Worm (Caenorhabditis elegans) whole organism, L4/young adult: ENCODE results near the gene dhs-7.

Source experiments
- W03F9.2 ChIP-seq: fragments of 150-350 bp; optimal IDR thresholded peaks from 2 replicates; lab custom pipeline; 2014; ENCODE audit warnings: missing biosample characterization, missing genetic modification characterization
- dao-5 ChIP-seq: sonication (generic microtip); optimal IDR thresholded peaks from 2 replicates; lab custom pipeline; 2016; ENCODE audit warnings: missing genotype, missing genetic modification characterization, moderate library complexity, missing compliant biosample characterization
- him-1 ChIP-seq: sonication (generic microtip); optimal IDR thresholded peaks from 2 replicates; lab custom pipeline; 2016; ENCODE audit warnings: missing genotype, missing genetic modification reagents, missing genetic modification characterization, missing compliant biosample characterization

The dhs-7 gene

DNA sequence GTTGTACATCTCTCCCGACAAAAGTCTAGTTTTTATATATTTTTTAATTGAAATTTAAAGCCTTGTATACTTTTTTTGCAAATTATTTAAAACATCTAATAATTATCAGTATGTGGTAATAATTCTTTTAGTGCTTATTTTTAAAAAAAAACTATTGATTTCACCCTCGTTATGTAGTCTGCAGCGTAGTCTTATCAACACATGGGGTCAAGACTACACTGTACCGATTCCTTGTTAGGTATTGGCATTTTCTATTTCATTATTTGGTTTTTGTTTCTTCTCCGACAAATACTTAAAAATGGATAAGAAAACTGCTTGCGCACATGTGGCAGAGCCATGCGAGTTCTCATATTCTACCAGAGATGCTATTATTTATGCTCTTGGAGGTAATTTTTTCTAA lies 12.2 kb downstream of the dhs-7 start, which contains the start of gene maoc-1:
TSS of gene maoc-1 (plus strand) at position 237 of the 400 bp plus-strand sequence.
- no peak for TF ChIP-seq W03F9.2 (tag; lab: Kevin White, UChicago)
- no peak for TF ChIP-seq dao-5 (tag; lab: Kevin White, UChicago)
- no peak for TF ChIP-seq him-1 (tag; lab: Kevin White, UChicago)

DNA sequence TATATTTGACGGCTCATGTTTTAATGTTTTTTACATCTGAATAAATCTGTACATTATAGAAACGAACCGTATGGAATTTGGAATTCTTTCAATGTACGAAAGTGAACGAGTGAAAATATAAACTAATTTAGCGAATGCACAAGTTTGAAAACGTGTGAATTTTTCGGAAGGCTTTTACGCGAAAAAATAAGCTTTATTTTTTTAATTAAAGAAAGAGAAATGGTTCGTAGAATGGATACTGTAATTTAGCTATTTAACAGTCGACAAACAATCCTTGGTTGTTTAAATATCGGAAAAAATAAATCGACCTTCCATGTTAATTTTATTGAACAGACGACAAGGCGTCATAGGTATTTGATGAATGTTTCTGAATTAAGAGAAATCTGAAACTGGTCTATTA lies 12.7 kb downstream of the dhs-7 start, which contains the start of gene acdh-12:
TSS of gene acdh-12 (minus strand) at position 101 of the 400 bp plus-strand sequence.
- TF ChIP-seq him-1 (tag; lab: Kevin White, UChicago) (no peak), W03F9.2 (tag; lab: Kevin White, UChicago) (no peak), dao-5 (tag; lab: Kevin White, UChicago) (no peak)

DNA sequence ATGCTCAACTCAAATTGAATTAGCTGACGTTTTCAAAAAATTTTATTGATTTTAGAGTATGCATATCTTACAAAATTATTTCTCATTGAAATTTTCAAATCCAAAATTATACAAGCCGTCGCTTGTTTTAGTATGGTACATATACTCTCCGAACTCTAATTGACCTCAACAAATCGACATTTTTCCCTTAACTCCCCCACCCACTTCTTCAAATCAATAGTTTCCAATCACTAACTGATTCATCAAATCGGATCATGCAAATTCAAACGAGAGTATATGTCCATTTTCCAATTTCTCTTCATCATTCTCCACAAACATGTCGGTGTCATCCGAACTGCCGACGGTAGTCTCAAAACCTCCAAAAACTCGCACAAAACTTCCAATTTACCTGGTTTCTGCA lies 19.1 kb downstream of the dhs-7 start, which contains the start of gene E04F6.4:
TSS of gene E04F6.4 (plus strand) at position 301 of the 400 bp plus-strand sequence.
- TF ChIP-seq him-1 (tag; lab: Kevin White, UChicago) = no peak

- TF ChIP-seq him-1 (tag; lab: Kevin White, UChicago) = no peak
- TF ChIP-seq dao-5 (tag; lab: Kevin White, UChicago) = no peak
- TF ChIP-seq W03F9.2 (tag; lab: Kevin White, UChicago) = no peak
Measured at ce11 chrII:7187110-7187509, 21.1 kb downstream of the dhs-7 start, which contains the start of gene C27H5.6. Gene C27H5.6 (minus strand): TSS chrII:7187210.

DNA sequence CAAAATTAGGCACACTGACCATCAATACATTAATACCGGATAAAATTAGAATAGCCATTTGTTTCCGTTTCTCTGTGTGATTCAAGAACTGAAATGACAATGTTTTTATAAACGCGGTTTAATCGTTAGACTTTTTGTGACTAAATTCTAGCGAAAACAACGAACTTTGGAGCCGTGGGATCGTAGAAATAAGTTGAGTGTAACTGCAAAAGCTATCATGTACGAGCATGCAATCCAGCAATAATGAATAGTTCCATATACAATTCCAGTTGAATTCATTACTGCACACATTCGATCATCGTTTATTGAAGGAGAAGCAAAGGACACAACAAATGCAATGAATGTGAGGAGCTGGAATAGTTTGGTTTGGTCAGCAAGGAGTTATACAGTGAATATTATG lies 22.1 kb downstream of the dhs-7 start:
- TF ChIP-seq him-1 (tag; lab: Kevin White, UChicago) (no peak), W03F9.2 (tag; lab: Kevin White, UChicago) (no peak), dao-5 (tag; lab: Kevin White, UChicago) (no peak)

DNA sequence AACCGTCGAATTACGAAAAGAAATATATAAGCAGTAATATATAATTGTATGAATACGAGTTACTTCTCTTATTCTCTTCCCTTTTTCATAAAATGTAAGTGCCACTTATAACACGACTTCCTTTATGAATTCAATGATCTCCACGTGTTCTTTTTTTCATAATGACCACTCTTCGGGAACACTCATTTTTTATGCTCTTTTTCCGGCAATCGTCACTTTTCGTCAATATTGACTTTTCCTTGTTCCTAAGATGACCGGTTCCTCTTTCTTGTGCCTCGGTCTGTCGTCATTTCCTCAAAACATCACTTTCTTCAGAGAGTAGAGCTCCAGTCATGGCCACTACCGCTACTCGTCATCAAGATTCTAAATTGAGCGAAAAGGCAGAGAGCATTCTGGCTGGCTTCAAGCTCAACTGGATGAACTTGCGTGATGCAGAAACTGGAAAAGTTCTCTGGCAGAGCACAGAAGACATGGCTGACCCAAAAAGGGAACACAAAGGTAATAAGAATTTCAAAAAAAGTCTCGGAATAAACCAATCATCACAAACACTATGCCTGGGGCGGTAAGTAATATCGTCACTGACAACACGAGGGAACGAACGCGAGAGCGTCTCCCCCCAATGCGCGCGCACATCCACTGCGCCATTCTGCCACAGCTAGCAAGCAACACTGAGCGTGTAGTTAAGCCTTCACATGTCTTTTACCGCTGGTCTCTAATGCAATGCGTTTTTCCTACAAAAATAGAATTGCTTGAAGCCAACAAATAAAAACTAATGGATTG lies 24.6 kb downstream of the dhs-7 start, which contains the start of gene pdl-1:
TSS of gene pdl-1 (plus strand) at position 309 of the 780 bp plus-strand sequence.
- TF ChIP-seq him-1 (tag; lab: Kevin White, UChicago) (peak; percentile 80), dao-5 (tag; lab: Kevin White, UChicago) (peak; percentile 94), W03F9.2 (tag; lab: Kevin White, UChicago) (peak; percentile 51)

DNA sequence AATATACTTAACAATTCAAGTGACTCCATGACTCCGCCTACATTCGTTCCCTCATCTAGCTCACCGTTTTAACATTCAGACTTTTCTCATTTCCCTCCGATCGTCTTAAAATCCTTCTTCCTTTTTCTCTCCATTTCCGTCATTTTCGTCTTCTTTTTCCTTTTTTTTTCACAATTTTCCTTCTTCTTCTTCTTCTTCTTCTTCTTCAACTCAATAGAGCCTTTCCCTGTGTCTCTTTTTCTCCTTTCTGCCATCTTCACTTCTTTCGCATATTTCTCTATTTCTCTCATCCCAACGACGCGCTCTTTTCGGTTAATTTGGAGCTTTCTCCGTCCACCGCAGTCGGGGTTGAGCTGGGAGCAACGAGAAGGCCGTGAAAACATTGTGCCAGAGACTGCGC lies 25.6 kb downstream of the dhs-7 start:
- TF ChIP-seq him-1 (tag; lab: Kevin White, UChicago) (no peak), W03F9.2 (tag; lab: Kevin White, UChicago) (no peak), dao-5 (tag; lab: Kevin White, UChicago) (no peak)

ce11 chrII:7176108-7176507 lies 32.2 kb downstream of the dhs-7 start:
- TF ChIP-seq dao-5 (tag; lab: Kevin White, UChicago) (no peak), W03F9.2 (tag; lab: Kevin White, UChicago) (no peak), him-1 (tag; lab: Kevin White, UChicago) (no peak)

- TF ChIP-seq dao-5 (tag; lab: Kevin White, UChicago) (no peak), him-1 (tag; lab: Kevin White, UChicago) (no peak)
Measured at ce11 chrII:7174843-7175242, 33.4 kb downstream of the dhs-7 start, which contains the start of gene glc-4. Gene glc-4 (minus strand): TSS chrII:7174943.

DNA sequence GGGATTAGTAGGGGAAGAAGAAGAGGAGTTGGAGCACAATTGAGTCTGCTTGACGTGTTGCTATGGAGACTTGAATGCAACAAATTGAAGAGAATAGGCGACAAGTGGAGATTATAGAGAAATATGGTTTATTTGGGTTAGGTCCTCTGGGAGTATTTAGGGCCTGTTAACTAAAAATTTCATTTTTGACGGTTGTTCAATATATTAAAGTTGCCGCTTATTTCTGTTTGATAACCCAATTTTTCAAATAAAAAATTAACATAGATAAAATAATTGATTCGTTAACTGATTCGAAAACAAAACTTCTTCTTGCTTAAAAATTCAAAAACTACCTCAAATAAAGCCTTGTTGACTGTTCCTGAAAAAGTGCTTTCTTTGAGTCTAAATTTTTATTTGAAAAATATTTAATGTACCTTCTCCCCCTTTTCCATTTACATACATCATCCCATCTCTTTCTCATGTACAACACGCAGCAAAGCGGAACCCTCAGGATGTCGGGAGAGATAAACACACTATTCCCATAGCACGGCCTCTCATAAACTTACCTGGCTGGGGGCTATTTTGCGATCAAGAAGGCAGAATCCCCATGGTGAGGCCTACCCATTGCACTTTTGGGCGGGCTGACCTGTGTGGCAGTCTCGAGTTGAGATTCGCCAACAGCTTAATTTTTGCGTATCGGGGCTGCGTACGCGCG lies 36.8 kb downstream of the dhs-7 start, which contains the start of gene dyf-13:
TSS of gene dyf-13 (minus strand) at position 51 of the 694 bp plus-strand sequence.
- TF ChIP-seq him-1 (tag; lab: Kevin White, UChicago) (no peak), dao-5 (tag; lab: Kevin White, UChicago) (no peak), W03F9.2 (tag; lab: Kevin White, UChicago) (no peak)

DNA sequence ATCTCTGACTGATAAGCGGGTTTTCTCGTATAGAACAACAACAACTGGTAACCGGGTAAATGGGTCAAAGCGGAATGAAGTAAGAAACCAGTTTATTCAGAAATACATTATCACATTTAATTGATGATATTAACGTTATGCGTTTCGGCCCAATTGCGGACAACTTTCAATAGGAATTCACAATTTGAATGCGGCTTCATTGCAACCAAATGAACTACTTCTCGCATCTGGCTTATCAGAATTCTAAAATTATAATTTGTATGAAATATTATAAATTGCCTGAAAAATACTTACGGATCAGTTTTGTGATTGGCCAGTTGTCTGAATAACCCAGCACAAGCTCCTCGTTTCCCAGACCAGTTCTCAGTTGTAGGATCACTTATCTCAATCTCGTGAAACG lies 39.5 kb downstream of the dhs-7 start, which contains the start of gene col-36:
TSS of gene col-36 (minus strand) at position 101 of the 400 bp plus-strand sequence.
- TF ChIP-seq W03F9.2 (tag; lab: Kevin White, UChicago) (no peak), him-1 (tag; lab: Kevin White, UChicago) (no peak), dao-5 (tag; lab: Kevin White, UChicago) (no peak)

- no peak for TF ChIP-seq dao-5 (tag; lab: Kevin White, UChicago)
Measured at ce11 chrII:7166768-7167167, 41.5 kb downstream of the dhs-7 start.

DNA sequence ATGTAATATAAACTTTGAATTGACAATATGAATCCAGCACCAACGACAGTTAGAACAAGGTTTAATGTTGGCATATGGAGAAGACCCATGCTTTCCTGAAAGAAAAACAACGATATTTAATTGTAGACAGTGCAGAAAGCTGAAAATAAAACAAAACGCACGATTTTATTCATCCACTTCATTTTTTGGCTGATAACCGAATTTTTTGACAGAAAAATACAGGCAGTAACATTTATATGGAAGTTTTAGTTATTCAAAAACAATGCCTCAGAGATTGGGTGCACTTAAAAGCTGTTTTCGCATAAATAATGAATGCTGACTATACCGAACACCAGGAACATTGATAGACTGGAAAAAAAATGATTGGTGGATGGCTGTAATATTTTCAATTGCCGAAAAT lies 42.5 kb downstream of the dhs-7 start, which contains the start of gene mfsd-13.2:
TSS of gene mfsd-13.2 (minus strand) at position 101 of the 400 bp plus-strand sequence.
- TF ChIP-seq dao-5 (tag; lab: Kevin White, UChicago) (no peak), W03F9.2 (tag; lab: Kevin White, UChicago) (no peak), him-1 (tag; lab: Kevin White, UChicago) (no peak)
